Fruit fly (Drosophila melanogaster) Kc167 (cell line): Measurements from ENCODE around the gene Noc2.

ENCODE experiments used
- Myc ChIP-seq: fragments of >200 bp; optimal IDR thresholded peaks from 2 replicates; lab custom pipeline; 2017; ENCODE audit warnings: missing external identifiers
- Sin3A ChIP-seq: fragments of >200 bp; optimal IDR thresholded peaks from 2 replicates; lab custom pipeline; 2018; ENCODE audit warnings: missing external identifiers
- h ChIP-seq: fragments of >200 bp; optimal IDR thresholded peaks from 3 replicates; lab custom pipeline; 2018; ENCODE audit warnings: missing external identifiers
- insv ChIP-seq: fragments of >200 bp; optimal IDR thresholded peaks from 3 replicates; lab custom pipeline; 2018; ENCODE audit warnings: missing external identifiers
- psq ChIP-seq: fragments of >200 bp; optimal IDR thresholded peaks from 2 replicates; lab custom pipeline; 2017; ENCODE audit warnings: missing external identifiers
- ttk ChIP-seq: sonication (Bioruptor generic); optimal IDR thresholded peaks from 2 replicates; lab custom pipeline; 2017; ENCODE audit warnings: missing external identifiers

Gene Noc2

dm6 chr2L:21197178-21197577 lies 33.7 kb downstream of the Noc2 start:
- TF ChIP-seq ttk (lab: Kevin White, UChicago) = no peak
- TF ChIP-seq psq = no peak
- no peak for TF ChIP-seq h (lab: Kevin White, UChicago)
- no peak for TF ChIP-seq insv (lab: Kevin White, UChicago)
- TF ChIP-seq Myc (lab: Kevin White, UChicago) = no peak
- TF ChIP-seq Sin3A (lab: Kevin White, UChicago) = no peak

- TF ChIP-seq insv (lab: Kevin White, UChicago) (no peak), h (lab: Kevin White, UChicago) (no peak), psq (no peak), ttk (lab: Kevin White, UChicago) (no peak), Myc (lab: Kevin White, UChicago) (no peak), Sin3A (lab: Kevin White, UChicago) (no peak)
These were observed 35.3 kb downstream of the Noc2 start, which contains the start of gene Ret for dm6 chr2L:21198633-21199264. Gene Ret, minus strand, starts transcription at chr2L:21198762.

dm6 chr2L:21200275-21200674 lies 36.8 kb downstream of the Noc2 start, which contains the start of gene CG31624:
Gene CG31624, minus strand, starts transcription at chr2L:21200375.
- TF ChIP-seq ttk (lab: Kevin White, UChicago) = no peak
- no peak for TF ChIP-seq Sin3A (lab: Kevin White, UChicago)
- no peak for TF ChIP-seq Myc (lab: Kevin White, UChicago)
- no peak for TF ChIP-seq psq
- no peak for TF ChIP-seq insv (lab: Kevin White, UChicago)
- TF ChIP-seq h (lab: Kevin White, UChicago) = no peak

dm6 chr2L:21202702-21203101 lies 39.3 kb downstream of the Noc2 start, which contains the start of gene CG31988:
Gene CG31988, minus strand, starts transcription at chr2L:21202802.
- no peak for TF ChIP-seq Sin3A (lab: Kevin White, UChicago)
- TF ChIP-seq h (lab: Kevin White, UChicago) = no peak
- TF ChIP-seq insv (lab: Kevin White, UChicago) = no peak
- TF ChIP-seq ttk (lab: Kevin White, UChicago) = no peak
- TF ChIP-seq Myc (lab: Kevin White, UChicago) = no peak
- no peak for TF ChIP-seq psq

- TF ChIP-seq h (lab: Kevin White, UChicago) = no peak
- no peak for TF ChIP-seq insv (lab: Kevin White, UChicago)
- no peak for TF ChIP-seq psq
- no peak for TF ChIP-seq Sin3A (lab: Kevin White, UChicago)
- no peak for TF ChIP-seq Myc (lab: Kevin White, UChicago)
These were observed 42.8 kb downstream of the Noc2 start, which contains the start of gene clumsy for dm6 chr2L:21206193-21206592. Gene clumsy, plus strand, starts transcription at chr2L:21206493.

dm6 chr2L:21214961-21215362 lies 51.5 kb downstream of the Noc2 start:
- TF ChIP-seq ttk (lab: Kevin White, UChicago) (no peak), Sin3A (lab: Kevin White, UChicago) (no peak), h (lab: Kevin White, UChicago) (no peak), psq (no peak), Myc (lab: Kevin White, UChicago) (no peak), insv (lab: Kevin White, UChicago) (no peak)
